Worm (Caenorhabditis elegans) whole organism, L2 larva: Measurements from ENCODE around the gene qua-1.
A peak's percentile ranks its signal among the peaks of the same experiment; 100 is the strongest.

Source experiments
- C34F6.9 ChIP-seq: fragments of 150-350 bp; optimal IDR thresholded peaks from 2 replicates; lab custom pipeline; 2014; ENCODE audit warnings: missing biosample characterization, missing genetic modification characterization
- F13H6.1 ChIP-seq: sonication (generic microtip); optimal IDR thresholded peaks from 2 replicates; lab custom pipeline; 2016; ENCODE audit warnings: missing genetic modification characterization, missing compliant biosample characterization
- R02D3.7 ChIP-seq: fragments of 150-350 bp; optimal IDR thresholded peaks from 2 replicates; lab custom pipeline; 2014; ENCODE audit warnings: missing biosample characterization, missing genetic modification characterization
- alr-1 ChIP-seq: fragments of 150-350 bp; optimal IDR thresholded peaks from 2 replicates; lab custom pipeline; 2014; ENCODE audit warnings: missing biosample characterization, missing genetic modification characterization
- aly-2 ChIP-seq: fragments of 150-350 bp; optimal IDR thresholded peaks from 2 replicates; lab custom pipeline; 2014; ENCODE audit warnings: missing biosample characterization, missing genetic modification characterization
- ama-1 ChIP-seq: fragments of 150-350 bp; optimal IDR thresholded peaks from 2 replicates; lab custom pipeline; 2018; ENCODE audit warnings: inconsistent platforms
- ceh-16 ChIP-seq: fragments of 150-350 bp; optimal IDR thresholded peaks from 2 replicates; lab custom pipeline; 2014; ENCODE audit warnings: missing biosample characterization, missing genetic modification characterization
- ceh-82 ChIP-seq: fragments of 150-350 bp; optimal IDR thresholded peaks from 2 replicates; lab custom pipeline; 2014; ENCODE audit warnings: missing biosample characterization, missing genetic modification characterization
- crh-2 ChIP-seq: sonication (generic microtip); optimal IDR thresholded peaks from 2 replicates; lab custom pipeline; 2017; ENCODE audit warnings: missing biosample characterization, missing genetic modification characterization
- egl-27 ChIP-seq: sonication (generic microtip); optimal IDR thresholded peaks from 3 replicates; lab custom pipeline; 2017; ENCODE audit warnings: missing biosample characterization, missing genetic modification reagents, missing genetic modification characterization
- elt-3 ChIP-seq: sonication (generic microtip); optimal IDR thresholded peaks from 2 replicates; lab custom pipeline; 2017; ENCODE audit warnings: missing biosample characterization, missing genetic modification characterization
- fos-1 ChIP-seq: fragments of 150-350 bp; optimal IDR thresholded peaks from 2 replicates; lab custom pipeline; 2014; ENCODE audit warnings: missing biosample characterization, missing genetic modification characterization
- gmeb-1 ChIP-seq: fragments of 150-350 bp; optimal IDR thresholded peaks from 2 replicates; lab custom pipeline; 2014; ENCODE audit warnings: missing biosample characterization, missing genetic modification characterization
- lin-11 ChIP-seq: fragments of 150-350 bp; sonication (generic microtip); optimal IDR thresholded peaks from 2 replicates; lab custom pipeline; 2014; ENCODE audit warnings: missing biosample characterization, missing genetic modification characterization, inconsistent platforms, mixed read lengths
- lin-13 ChIP-seq: fragments of 150-350 bp; optimal IDR thresholded peaks from 2 replicates; lab custom pipeline; 2014; ENCODE audit warnings: missing biosample characterization, missing genetic modification reagents, missing genetic modification characterization
- lsy-2 ChIP-seq, 2 experiments: fragments of 150-350 bp in 1 of 2; sonication (generic microtip) in 1 of 2; optimal IDR thresholded peaks; 2 replicates each; lab custom pipeline; 2014 to 2017; ENCODE audit warnings: missing biosample characterization in 2 of 2, missing genetic modification characterization in 2 of 2
- mab-5 ChIP-seq: fragments of 150-350 bp; optimal IDR thresholded peaks from 2 replicates; lab custom pipeline; 2014; ENCODE audit warnings: missing biosample characterization, missing genetic modification characterization
- mbf-1 ChIP-seq: sonication (generic microtip); optimal IDR thresholded peaks from 2 replicates; lab custom pipeline; 2017; ENCODE audit warnings: missing biosample characterization, missing genetic modification characterization
- mdl-1 ChIP-seq, 2 experiments: fragments of 150-350 bp in 1 of 2; sonication (generic microtip) in 1 of 2; optimal IDR thresholded peaks; 2 replicates each; lab custom pipeline; 2017; ENCODE audit warnings: missing biosample characterization in 2 of 2, missing genetic modification characterization in 2 of 2
- nhr-10 ChIP-seq: sonication (generic microtip); optimal IDR thresholded peaks from 2 replicates; lab custom pipeline; 2017; ENCODE audit warnings: missing biosample characterization, missing genetic modification characterization
- nhr-11 ChIP-seq: fragments of 150-350 bp; optimal IDR thresholded peaks from 2 replicates; lab custom pipeline; 2014; ENCODE audit warnings: missing biosample characterization, missing genetic modification characterization
- nhr-12 ChIP-seq: fragments of 150-350 bp; optimal IDR thresholded peaks from 2 replicates; lab custom pipeline; 2014; ENCODE audit warnings: missing biosample characterization, missing genetic modification characterization
- nhr-129 ChIP-seq: fragments of 150-350 bp; optimal IDR thresholded peaks from 2 replicates; lab custom pipeline; 2014; ENCODE audit warnings: missing biosample characterization, missing genetic modification characterization
- nhr-21 ChIP-seq: fragments of 150-350 bp; optimal IDR thresholded peaks from 2 replicates; lab custom pipeline; 2014; ENCODE audit warnings: missing biosample characterization, missing genetic modification characterization
- nhr-23 ChIP-seq: fragments of 150-350 bp; optimal IDR thresholded peaks from 2 replicates; lab custom pipeline; 2014; ENCODE audit warnings: missing biosample characterization, missing genetic modification reagents, missing genetic modification characterization
- nhr-237 ChIP-seq: fragments of 150-350 bp; optimal IDR thresholded peaks from 2 replicates; lab custom pipeline; 2014; ENCODE audit warnings: missing biosample characterization, missing genetic modification characterization
- nhr-25 ChIP-seq: fragments of 150-350 bp; sonication (generic microtip); optimal IDR thresholded peaks from 3 replicates; lab custom pipeline; 2014; ENCODE audit warnings: missing biosample characterization, missing genetic modification characterization
- peb-1 ChIP-seq: fragments of 150-350 bp; optimal IDR thresholded peaks from 2 replicates; lab custom pipeline; 2014; ENCODE audit warnings: missing biosample characterization, missing genetic modification characterization
- sem-4 ChIP-seq: fragments of 150-350 bp; optimal IDR thresholded peaks from 2 replicates; lab custom pipeline; 2014; ENCODE audit warnings: missing biosample characterization, missing genetic modification reagents, missing genetic modification characterization
- skn-1 ChIP-seq: sonication (generic microtip); optimal IDR thresholded peaks from 2 replicates; lab custom pipeline; 2017; ENCODE audit warnings: missing biosample characterization, missing genetic modification characterization
- sma-9 ChIP-seq, 2 experiments: fragments of 150-350 bp in 1 of 2; sonication (generic microtip) in 1 of 2; optimal IDR thresholded peaks; 2 replicates each; lab custom pipeline; 2014 to 2016; ENCODE audit warnings: missing genetic modification characterization in 2 of 2, mild to moderate bottlenecking in 1 of 2, missing biosample characterization in 1 of 2, missing compliant biosample characterization in 1 of 2, missing genetic modification reagents in 1 of 2, moderate library complexity in 1 of 2
- snpc-4 ChIP-seq: fragments of 150-350 bp; optimal IDR thresholded peaks from 2 replicates; lab custom pipeline; 2014; ENCODE audit warnings: missing biosample characterization, missing genetic modification characterization
- unc-39 ChIP-seq: fragments of 150-350 bp; optimal IDR thresholded peaks from 2 replicates; lab custom pipeline; 2014; ENCODE audit warnings: missing biosample characterization, missing genetic modification characterization
- unc-62 ChIP-seq: fragments of 150-350 bp; optimal IDR thresholded peaks from 2 replicates; lab custom pipeline; 2014; ENCODE audit warnings: missing biosample characterization, missing genetic modification reagents, missing genetic modification characterization
- zag-1 ChIP-seq: fragments of 150-350 bp; optimal IDR thresholded peaks from 2 replicates; lab custom pipeline; 2014; ENCODE audit warnings: missing biosample characterization, missing genetic modification characterization
- ztf-1 ChIP-seq: fragments of 200-800 bp; sonication (Bioruptor generic); conservative IDR thresholded peaks from 2 replicates; pipeline ENCODE4 v1.3.6; 2022; ENCODE audit warnings: missing genetic modification characterization, missing compliant biosample characterization
- ztf-11 ChIP-seq: sonication (generic microtip); optimal IDR thresholded peaks from 2 replicates; lab custom pipeline; 2017; ENCODE audit warnings: missing biosample characterization, missing genetic modification characterization

The qua-1 gene

ce11 chrII:8157991-8158390, 40.6 kb upstream of the qua-1 start, which contains the start of gene pch-2:
TSS of gene pch-2 (plus strand) at chrII:8158349.
- TF ChIP-seq mdl-1 (tag; optimal IDR thresholded peaks at IDR 0.05; lab: Kevin White, UChicago) (no peak), snpc-4 (tag; lab: Kevin White, UChicago) (no peak), gmeb-1 (tag; lab: Kevin White, UChicago) (peak; percentile 83), lsy-2 (tag; optimal IDR thresholded peaks at IDR 0.05; lab: Kevin White, UChicago) (peak; percentile 19 to 90), zag-1 (no peak), sem-4 (tag; lab: Kevin White, UChicago) (no peak), fos-1 (tag; lab: Kevin White, UChicago) (peak; percentile 9), crh-2 (tag; lab: Kevin White, UChicago) (peak; percentile 41), nhr-21 (tag; lab: Kevin White, UChicago) (peak; percentile 14), sma-9 (GFP tag; optimal IDR thresholded peaks at IDR 0.05; lab: Kevin White, UChicago) (peak; percentile 53), sma-9 (tag; optimal IDR thresholded peaks at IDR 0.05; lab: Kevin White, UChicago) (no peak), unc-39 (tag; lab: Kevin White, UChicago) (no peak), nhr-129 (tag; lab: Kevin White, UChicago) (peak; percentile 44), nhr-11 (tag; lab: Kevin White, UChicago) (no peak), C34F6.9 (peak; percentile 47), lin-11 (tag; lab: Kevin White, UChicago) (peak; percentile 8)

DNA sequence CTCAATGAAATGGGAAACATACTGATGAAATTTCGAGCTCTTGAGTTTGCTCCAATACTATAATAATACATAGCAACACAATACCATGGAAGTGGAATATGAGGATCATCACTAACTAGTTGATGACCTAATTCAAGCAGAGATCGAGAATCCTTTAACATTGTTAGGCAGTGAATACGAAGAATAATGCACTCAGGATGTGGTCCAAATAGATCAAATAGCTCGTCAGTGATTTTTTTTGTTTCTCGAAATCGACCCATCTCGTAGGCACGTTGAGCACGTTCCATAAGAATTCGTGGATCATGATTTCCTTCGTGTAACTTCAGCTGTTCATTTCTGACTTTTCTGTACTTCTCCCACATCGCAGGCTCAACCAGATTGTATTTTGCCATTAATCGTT, 37.7 kb upstream of the qua-1 start:
- TF ChIP-seq snpc-4 (tag; lab: Kevin White, UChicago) = no peak
- TF ChIP-seq mbf-1 (tag; lab: Kevin White, UChicago) = no peak
- no peak for TF ChIP-seq nhr-237 (tag; lab: Kevin White, UChicago)
- TF ChIP-seq nhr-10 (tag; lab: Kevin White, UChicago) = no peak
- no peak for TF ChIP-seq aly-2 (tag; lab: Kevin White, UChicago)

DNA sequence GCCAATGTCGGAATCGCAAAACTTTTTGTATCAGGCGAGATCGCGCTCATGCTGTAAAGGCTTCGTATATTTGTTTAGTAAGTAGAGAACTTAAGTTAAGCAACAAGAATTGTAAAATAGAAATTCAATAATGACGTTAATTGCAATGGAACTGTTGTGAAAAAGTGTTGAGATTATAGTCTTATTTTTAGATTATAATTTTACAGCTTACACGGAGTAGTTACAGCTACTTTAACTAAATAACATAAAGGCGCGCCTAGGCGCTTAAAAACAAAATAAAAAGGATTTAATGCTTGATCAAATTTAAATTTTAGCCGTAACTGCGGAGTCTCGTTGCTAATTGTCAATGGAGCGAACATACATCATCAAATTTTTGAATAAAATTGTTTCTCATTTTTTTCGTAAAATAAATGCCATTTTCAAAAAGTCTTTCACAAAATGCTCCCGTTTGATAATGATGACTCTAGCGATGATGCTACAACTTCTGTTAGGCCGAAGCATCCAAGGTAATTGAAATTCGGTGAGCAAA, 36.4 kb upstream of the qua-1 start, which contains the start of the genes emb-27 and rrf-3:
Gene emb-27 (minus strand): TSS at position 51 of the 529 bp plus-strand sequence.
Gene rrf-3 (plus strand): TSS at position 346 of the 529 bp plus-strand sequence.
- no peak for TF ChIP-seq elt-3 (tag; lab: Kevin White, UChicago)
- TF ChIP-seq nhr-129 (tag; lab: Kevin White, UChicago) = peak; percentile 49
- TF ChIP-seq mab-5 (tag; lab: Kevin White, UChicago) = no peak
- no peak for TF ChIP-seq lin-11 (tag; lab: Kevin White, UChicago)
- no peak for TF ChIP-seq nhr-12 (tag; lab: Kevin White, UChicago)
- TF ChIP-seq lsy-2 (tag; optimal IDR thresholded peaks at IDR 0.05; lab: Kevin White, UChicago) = peak; percentile 15 to 78
- TF ChIP-seq gmeb-1 (tag; lab: Kevin White, UChicago) = no peak
- TF ChIP-seq C34F6.9 = peak; percentile 92
- TF ChIP-seq lin-13 (GFP tag; lab: Kevin White, UChicago) = no peak
- TF ChIP-seq fos-1 (tag; lab: Kevin White, UChicago) = peak; percentile 22

DNA sequence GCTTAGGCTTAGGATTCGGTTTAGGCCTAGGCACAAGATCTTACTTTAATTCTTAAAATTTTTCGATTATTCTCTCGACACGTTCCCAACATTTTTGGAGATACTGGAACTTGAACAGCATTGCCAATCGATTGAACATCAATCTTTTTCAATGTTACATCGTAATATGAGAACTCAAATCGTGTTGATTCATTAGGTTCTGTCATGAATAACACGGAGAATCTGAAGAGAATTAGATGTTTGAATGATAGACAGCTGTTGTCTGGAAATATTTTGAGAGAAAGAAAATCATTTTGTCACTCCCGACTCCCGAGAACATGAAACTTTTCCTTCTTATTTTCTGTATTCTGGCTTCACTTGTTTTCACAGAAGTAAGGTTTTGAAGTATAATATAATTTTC, 29.3 kb upstream of the qua-1 start, which contains the start of gene T05C12.15:
Gene T05C12.15 (plus strand): TSS at position 301 of the 400 bp plus-strand sequence.
- TF ChIP-seq aly-2 (tag; lab: Kevin White, UChicago) (no peak), mdl-1 (tag; optimal IDR thresholded peaks at IDR 0.05; lab: Kevin White, UChicago) (no peak), crh-2 (tag; lab: Kevin White, UChicago) (no peak), peb-1 (tag; lab: Kevin White, UChicago) (no peak), ceh-82 (no peak), egl-27 (tag; lab: Kevin White, UChicago) (no peak), F13H6.1 (tag; lab: Kevin White, UChicago) (no peak), R02D3.7 (tag; lab: Kevin White, UChicago) (no peak), nhr-237 (tag; lab: Kevin White, UChicago) (no peak), ama-1 (no peak), unc-62 (no peak), ceh-16 (no peak), nhr-10 (tag; lab: Kevin White, UChicago) (no peak), mbf-1 (tag; lab: Kevin White, UChicago) (no peak), nhr-25 (tag; lab: Kevin White, UChicago) (no peak), ztf-11 (no peak)

ce11 chrII:8170374-8170773, 28.2 kb upstream of the qua-1 start, which contains the start of gene T05C12.11:
TSS of gene T05C12.11 (minus strand) at chrII:8170474.
- TF ChIP-seq ceh-16 = no peak
- TF ChIP-seq alr-1 (tag; lab: Kevin White, UChicago) = no peak
- TF ChIP-seq fos-1 (tag; lab: Kevin White, UChicago) = no peak
- no peak for TF ChIP-seq ztf-1 (GFP tag; lab: Robert Waterston, UW)
- no peak for TF ChIP-seq snpc-4 (tag; lab: Kevin White, UChicago)
- TF ChIP-seq nhr-237 (tag; lab: Kevin White, UChicago) = no peak
- no peak for TF ChIP-seq gmeb-1 (tag; lab: Kevin White, UChicago)
- TF ChIP-seq skn-1 (tag; lab: Kevin White, UChicago) = no peak
- no peak for TF ChIP-seq nhr-23
- no peak for TF ChIP-seq nhr-25 (tag; lab: Kevin White, UChicago)
- no peak for TF ChIP-seq ceh-82
- no peak for TF ChIP-seq unc-62
- TF ChIP-seq sma-9 (GFP tag; optimal IDR thresholded peaks at IDR 0.05; lab: Kevin White, UChicago) = no peak
- no peak for TF ChIP-seq sma-9 (tag; optimal IDR thresholded peaks at IDR 0.05; lab: Kevin White, UChicago)
- TF ChIP-seq, all 48 proteins: peak for 0
